Worm (Caenorhabditis elegans): ENCODE data around the gene srh-82.

srh-82 gene

DNA sequence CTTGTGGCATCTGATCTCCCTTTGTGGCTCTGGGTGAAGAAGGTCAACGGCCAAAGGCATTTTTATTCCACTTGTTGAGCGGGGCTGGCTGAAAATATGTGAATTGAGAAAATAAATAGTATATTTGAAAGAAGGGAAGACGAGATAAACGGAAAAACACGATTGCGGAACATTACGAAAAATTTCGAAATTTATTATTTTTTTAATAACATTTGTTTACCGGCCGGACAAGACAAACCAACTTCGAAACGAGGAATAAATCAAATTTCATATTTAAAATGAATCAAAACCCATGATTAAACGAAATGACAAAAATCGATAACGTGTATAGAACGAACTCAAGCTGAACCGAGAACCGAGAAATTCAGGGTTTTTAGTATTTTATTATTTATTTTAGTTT is 40.9 kb upstream of the srh-82 start, which contains the start of gene rps-27:
TSS of gene rps-27 (minus strand) at position 101 of the 400 bp plus-strand sequence.
- TF ChIP-seq zip-2 (tag; optimal IDR thresholded peaks at IDR 0.05) = peak; percentile 83
- no peak for TF ChIP-seq hmg-1.1 (GFP tag; IDR thresholded peaks at IDR 0.05)

DNA sequence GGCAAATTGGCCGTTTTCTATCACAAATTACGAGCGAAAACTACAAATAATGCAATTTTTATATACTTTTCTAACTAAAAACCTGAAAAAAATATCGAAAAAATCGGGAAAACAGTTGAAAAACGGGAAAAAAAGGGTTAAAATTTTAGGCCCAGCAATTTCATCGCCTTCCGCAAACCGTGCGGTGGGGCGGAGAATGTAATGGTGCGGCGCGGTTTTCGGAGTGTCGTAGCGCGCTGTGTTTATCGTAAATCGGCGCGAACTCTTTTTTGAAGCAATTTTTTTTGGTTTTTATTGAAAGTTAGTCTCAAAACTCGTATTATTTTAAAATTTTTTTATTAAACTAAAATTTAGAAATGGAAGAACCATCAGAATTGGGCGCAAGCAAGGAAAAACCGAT is 40.4 kb upstream of the srh-82 start, which contains the start of gene picd-1:
TSS of gene picd-1 (plus strand) at position 352 of the 400 bp plus-strand sequence.
- TF ChIP-seq nhr-28 (tag; optimal IDR thresholded peaks at IDR 0.05) (peak; percentile 30), dpl-1 (GFP tag; optimal IDR thresholded peaks at IDR 0.05) (peak; percentile 84), nhr-41 (GFP tag; IDR thresholded peaks at IDR 0.05) (no peak), ceh-44 (GFP tag; IDR thresholded peaks at IDR 0.05) (0 out of 2 replicates have a peak, but pooled peaks have one; percentile 12), hif-1 (tag; optimal IDR thresholded peaks at IDR 0.05) (peak in 1 of 2 experiments; percentile 57), nhr-111 (GFP tag; optimal IDR thresholded peaks at IDR 0.05) (no peak), dve-1 (tag; optimal IDR thresholded peaks at IDR 0.05; ENCODE audit: insufficient read depth) (peak; percentile 72), hlh-11 (tag; optimal IDR thresholded peaks at IDR 0.05) (peak; percentile 48), lin-39 (tag; optimal IDR thresholded peaks at IDR 0.05) (no peak), mdt-29 (GFP tag; IDR thresholded peaks at IDR 0.05) (no peak), fkh-10 (GFP tag; optimal IDR thresholded peaks at IDR 0.05) (peak; percentile 42), hmg-1.1 (GFP tag; IDR thresholded peaks at IDR 0.05) (peak; percentile 50; the same call in 1 of the 2 replicates), nhr-25 (tag; optimal IDR thresholded peaks at IDR 0.05; ENCODE audit: borderline replicate concordance, insufficient read depth) (peak; percentile 39), T20F7.1 (GFP tag; optimal IDR thresholded peaks at IDR 0.05) (peak; percentile 99), ctbp-1 (GFP tag; IDR thresholded peaks at IDR 0.05) (no peak), lir-3 (tag; optimal IDR thresholded peaks at IDR 0.05) (no peak), arid-1 (GFP tag; conservative IDR thresholded peaks at IDR 0.05) (no peak), unc-62 (GFP tag; optimal IDR thresholded peaks at IDR 0.05 in 1 of 2) (peak in 1 of 2 experiments; percentile 75), unc-62 (tag; optimal IDR thresholded peaks at IDR 0.05) (no peak), sdz-12 (GFP tag; optimal IDR thresholded peaks at IDR 0.05) (no peak), nhr-77 (tag; optimal IDR thresholded peaks at IDR 0.05) (peak; percentile 36), nhr-76 (tag; optimal IDR thresholded peaks at IDR 0.05) (no peak), nhr-237 (tag; optimal IDR thresholded peaks at IDR 0.05) (no peak), nhr-6 (tag; optimal IDR thresholded peaks at IDR 0.05) (peak; percentile 71), mdl-1 (tag; optimal IDR thresholded peaks at IDR 0.05) (no peak), D1046.2 (GFP tag; IDR thresholded peaks at IDR 0.05) (no peak), ceh-32 (tag; optimal IDR thresholded peaks at IDR 0.05; ENCODE audit: poor library complexity) (no peak), lin-13 (GFP tag; optimal IDR thresholded peaks at IDR 0.05) (peak; percentile 64), aha-1 (tag) (peak; percentile 97), R02D3.7 (tag; optimal IDR thresholded peaks at IDR 0.05) (peak; percentile 57), lin-15B (tag; optimal IDR thresholded peaks at IDR 0.05) (peak; percentile 92), pha-4 (GFP tag; IDR thresholded peaks at IDR 0.05) (0 out of 2 replicates have a peak, but pooled peaks have one; percentile 11), pha-4 (tag; optimal IDR thresholded peaks at IDR 0.05) (no peak), mxl-2 (GFP tag; conservative IDR thresholded peaks at IDR 0.05) (no peak), Y5F2A.4 (GFP tag; optimal IDR thresholded peaks at IDR 0.05) (no peak), lsy-2 (tag; optimal IDR thresholded peaks at IDR 0.05) (no peak), aly-2 (tag; optimal IDR thresholded peaks at IDR 0.05) (no peak), daf-16 (GFP tag; optimal IDR thresholded peaks at IDR 0.05) (no peak), daf-16 (tag; optimal IDR thresholded peaks at IDR 0.05) (peak; percentile 34), Y48G9A.11 (GFP tag; IDR thresholded peaks at IDR 0.05) (peak; percentile 98), nhr-11 (tag; optimal IDR thresholded peaks at IDR 0.05) (peak; percentile 27), lin-38 (GFP tag; IDR thresholded peaks at IDR 0.05) (peak; percentile 59), mes-2 (tag; optimal IDR thresholded peaks at IDR 0.05; ENCODE audit: poor library complexity, severe bottlenecking) (peak; percentile 87), mep-1 (tag; optimal IDR thresholded peaks at IDR 0.05) (peak; percentile 78), hlh-30 (tag; optimal IDR thresholded peaks at IDR 0.05; ENCODE audit: insufficient read depth) (peak; percentile 58)
